Worm (Caenorhabditis elegans) whole organism, L4/young adult: Measurements from ENCODE around the gene T07E3.3.

Experiments used
- W03F9.2 ChIP-seq: fragments of 150-350 bp; optimal IDR thresholded peaks from 2 replicates; lab custom pipeline; 2014; ENCODE audit warnings: missing biosample characterization, missing genetic modification characterization
- dao-5 ChIP-seq: sonication (generic microtip); optimal IDR thresholded peaks from 2 replicates; lab custom pipeline; 2016; ENCODE audit warnings: missing genotype, missing genetic modification characterization, moderate library complexity, missing compliant biosample characterization

DNA sequence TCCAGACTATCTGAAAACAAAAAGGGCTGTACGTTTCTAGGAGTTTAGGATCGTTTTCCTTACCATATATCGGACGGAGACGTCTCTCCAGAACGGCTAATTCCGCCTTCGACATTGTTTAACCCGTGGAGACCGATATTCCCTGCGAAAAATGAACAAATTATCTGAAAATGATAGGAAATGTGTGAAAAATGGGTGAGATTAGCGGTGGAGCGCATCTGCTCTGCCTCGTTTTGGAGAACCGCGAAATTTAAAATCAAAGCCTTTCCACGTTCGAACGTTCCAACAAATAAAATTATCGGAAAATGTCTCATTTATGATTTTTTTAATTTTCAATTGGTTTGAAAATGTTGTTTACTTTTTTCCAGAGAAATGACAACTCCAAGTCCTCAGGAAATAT, 34.4 kb upstream of the T07E3.3 start, which contains the start of the genes cra-1 and kbp-1:
- TF ChIP-seq dao-5 (tag; lab: Kevin White, UChicago) = no peak
- no peak for TF ChIP-seq W03F9.2 (tag; lab: Kevin White, UChicago)
